Worm (Caenorhabditis elegans): ENCODE results near the gene zfp-1.

DNA sequence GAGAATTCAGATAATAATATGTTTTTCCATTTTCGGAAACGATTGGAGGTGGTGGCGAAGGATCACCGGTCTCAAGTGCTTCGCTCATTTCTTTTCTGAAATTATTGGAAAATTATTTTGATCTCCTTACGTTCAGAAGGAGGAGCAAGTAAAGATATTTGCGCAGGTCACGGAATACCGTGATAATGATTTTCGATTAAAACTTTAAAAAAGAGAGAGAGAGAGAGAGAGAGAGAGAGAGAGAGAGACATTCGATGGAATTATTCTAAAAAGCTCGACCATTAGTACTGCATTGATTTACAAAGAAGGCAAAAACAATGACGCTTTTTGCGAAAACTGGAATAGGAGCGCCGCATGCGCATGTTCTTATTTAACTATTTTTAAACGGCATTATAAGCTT is 916 bp downstream of the zfp-1 start, which contains the start of gene ztf-1:
- no peak for TF ChIP-seq ceh-36 (tag; optimal IDR thresholded peaks at IDR 0.05)
- TF ChIP-seq ama-1 (optimal IDR thresholded peaks at IDR 0.05) = no peak
- TF ChIP-seq ets-7 (tag; optimal IDR thresholded peaks at IDR 0.05) = no peak
- no peak for TF ChIP-seq flt-1 (GFP tag; IDR thresholded peaks at IDR 0.05)

All from whole organism, early embryonic.